Worm (Caenorhabditis elegans) whole organism, L3 larva: ENCODE measurements around the gene H20J04.7.

Source experiments
- R02D3.7 ChIP-seq: fragments of 150-350 bp; optimal IDR thresholded peaks from 2 replicates; lab custom pipeline; 2014; ENCODE audit warnings: missing biosample characterization, missing genetic modification characterization
- ZK546.5 ChIP-seq: sonication (generic microtip); optimal IDR thresholded peaks from 2 replicates; lab custom pipeline; 2017; ENCODE audit warnings: missing biosample characterization, missing genetic modification characterization
- aly-2 ChIP-seq: fragments of 150-350 bp; optimal IDR thresholded peaks from 2 replicates; lab custom pipeline; 2014; ENCODE audit warnings: missing biosample characterization, missing genetic modification characterization
- ama-1 ChIP-seq: fragments of 150-350 bp; optimal IDR thresholded peaks from 2 replicates; lab custom pipeline; 2018
- ceh-16 ChIP-seq: sonication (generic microtip); optimal IDR thresholded peaks from 2 replicates; lab custom pipeline; 2017; ENCODE audit warnings: missing biosample characterization, missing genetic modification characterization
- ceh-28 ChIP-seq: fragments of 150-350 bp; optimal IDR thresholded peaks from 2 replicates; lab custom pipeline; 2014; ENCODE audit warnings: missing biosample characterization, missing genetic modification reagents, missing genetic modification characterization
- ceh-82 ChIP-seq: fragments of 150-350 bp; optimal IDR thresholded peaks from 2 replicates; lab custom pipeline; 2014; ENCODE audit warnings: missing biosample characterization, missing genetic modification characterization
- ceh-9 ChIP-seq: sonication (generic microtip); optimal IDR thresholded peaks from 2 replicates; lab custom pipeline; 2018; ENCODE audit warnings: missing biosample characterization, missing genetic modification characterization
- daf-12 ChIP-seq: fragments of 150-350 bp; optimal IDR thresholded peaks from 2 replicates; lab custom pipeline; 2014; ENCODE audit warnings: missing biosample characterization, missing genetic modification reagents, missing genetic modification characterization
- egl-27 ChIP-seq: sonication (generic microtip); optimal IDR thresholded peaks from 4 replicates; lab custom pipeline; 2017; ENCODE audit warnings: missing biosample characterization, missing genetic modification reagents, missing genetic modification characterization
- egl-5 ChIP-seq: fragments of 150-350 bp; optimal IDR thresholded peaks from 2 replicates; lab custom pipeline; 2017; ENCODE audit warnings: missing biosample characterization, missing genetic modification reagents, missing genetic modification characterization, inconsistent platforms
- elt-1 ChIP-seq: fragments of 150-350 bp; optimal IDR thresholded peaks from 2 replicates; lab custom pipeline; 2014; ENCODE audit warnings: missing biosample characterization, missing genetic modification characterization
- elt-3 ChIP-seq, 3 experiments: fragments of 150-350 bp in 1 of 3; sonication (generic microtip) in 2 of 3; optimal IDR thresholded peaks; 2 replicates in 2 of 3; 4 replicates in 1 of 3; lab custom pipeline; 2014 to 2017; ENCODE audit warnings: missing biosample characterization in 3 of 3, missing genetic modification characterization in 3 of 3
- eor-1 ChIP-seq, 2 experiments: fragments of 150-350 bp; optimal IDR thresholded peaks; 2 replicates each; lab custom pipeline; 2014 to 2018; ENCODE audit warnings: missing biosample characterization in 2 of 2, missing genetic modification characterization in 2 of 2
- fkh-10 ChIP-seq: sonication (generic microtip); optimal IDR thresholded peaks from 2 replicates; lab custom pipeline; 2017; ENCODE audit warnings: missing biosample characterization, missing genetic modification reagents, missing genetic modification characterization
- fkh-2 ChIP-seq: fragments of 150-350 bp; optimal IDR thresholded peaks from 2 replicates; lab custom pipeline; 2014; ENCODE audit warnings: missing biosample characterization, missing genetic modification reagents, missing genetic modification characterization
- fos-1 ChIP-seq: fragments of 150-350 bp; optimal IDR thresholded peaks from 2 replicates; lab custom pipeline; 2014; ENCODE audit warnings: missing biosample characterization, missing genetic modification characterization
- hmg-11 ChIP-seq: sonication (generic microtip); optimal IDR thresholded peaks from 2 replicates; lab custom pipeline; 2016; ENCODE audit warnings: missing genetic modification characterization, missing compliant biosample characterization
- jun-1 ChIP-seq: fragments of 150-350 bp; optimal IDR thresholded peaks from 2 replicates; lab custom pipeline; 2014; ENCODE audit warnings: missing biosample characterization, missing genetic modification reagents, missing genetic modification characterization
- lin-15B ChIP-seq: fragments of 150-350 bp; optimal IDR thresholded peaks from 2 replicates; lab custom pipeline; 2014; ENCODE audit warnings: missing biosample characterization, missing genetic modification characterization
- lin-39 ChIP-seq: fragments of 150-350 bp; optimal IDR thresholded peaks from 2 replicates; lab custom pipeline; 2018; ENCODE audit warnings: missing biosample characterization, missing genetic modification reagents, missing genetic modification characterization
- lsy-12 ChIP-seq: sonication (generic microtip); optimal IDR thresholded peaks from 2 replicates; lab custom pipeline; 2016; ENCODE audit warnings: mild to moderate bottlenecking, missing genetic modification characterization, missing compliant biosample characterization
- mdl-1 ChIP-seq: fragments of 150-350 bp; optimal IDR thresholded peaks from 2 replicates; lab custom pipeline; 2014; ENCODE audit warnings: missing biosample characterization, missing genetic modification characterization
- mml-1 ChIP-seq: fragments of 150-350 bp; sonication (generic microtip); optimal IDR thresholded peaks from 3 replicates; lab custom pipeline; 2014; ENCODE audit warnings: missing biosample characterization, missing genetic modification characterization
- nfya-1 ChIP-seq: sonication (generic microtip); optimal IDR thresholded peaks from 2 replicates; lab custom pipeline; 2017; ENCODE audit warnings: missing genetic modification characterization, mild to moderate bottlenecking, missing compliant biosample characterization, antibody characterized with exemption, moderate library complexity; ENCODE audit not compliant: insufficient read depth
- nhr-11 ChIP-seq: fragments of 150-350 bp; optimal IDR thresholded peaks from 2 replicates; lab custom pipeline; 2014; ENCODE audit warnings: missing biosample characterization, missing genetic modification characterization
- nhr-12 ChIP-seq: fragments of 150-350 bp; optimal IDR thresholded peaks from 2 replicates; lab custom pipeline; 2014; ENCODE audit warnings: missing biosample characterization, missing genetic modification characterization
- nhr-23 ChIP-seq: fragments of 150-350 bp; optimal IDR thresholded peaks from 2 replicates; lab custom pipeline; 2014; ENCODE audit warnings: missing biosample characterization, missing genetic modification reagents, missing genetic modification characterization
- nhr-237 ChIP-seq: fragments of 150-350 bp; optimal IDR thresholded peaks from 2 replicates; lab custom pipeline; 2014; ENCODE audit warnings: missing biosample characterization, missing genetic modification characterization
- nhr-25 ChIP-seq: sonication (generic microtip); optimal IDR thresholded peaks from 2 replicates; lab custom pipeline; 2017; ENCODE audit warnings: missing biosample characterization, missing genetic modification characterization
- nhr-67 ChIP-seq: fragments of 150-350 bp; optimal IDR thresholded peaks from 2 replicates; lab custom pipeline; 2014; ENCODE audit warnings: missing biosample characterization, missing genetic modification characterization
- nhr-76 ChIP-seq: fragments of 150-350 bp; sonication (generic microtip); optimal IDR thresholded peaks from 5 replicates; lab custom pipeline; 2014; ENCODE audit warnings: missing biosample characterization, missing genetic modification characterization
- nhr-77 ChIP-seq: fragments of 150-350 bp; optimal IDR thresholded peaks from 2 replicates; lab custom pipeline; 2014; ENCODE audit warnings: missing biosample characterization, missing genetic modification characterization
- pqm-1 ChIP-seq: fragments of 150-350 bp; optimal IDR thresholded peaks from 2 replicates; lab custom pipeline; 2017; ENCODE audit warnings: missing biosample characterization, missing genetic modification characterization, inconsistent platforms
- sea-2 ChIP-seq: fragments of 150-350 bp; sonication (generic microtip); optimal IDR thresholded peaks from 4 replicates; lab custom pipeline; 2014; ENCODE audit warnings: missing biosample characterization, missing genetic modification reagents, missing genetic modification characterization
- skn-1 ChIP-seq: fragments of 150-350 bp; optimal IDR thresholded peaks from 2 replicates; lab custom pipeline; 2014; ENCODE audit warnings: missing biosample characterization, missing genetic modification characterization
- tbx-2 ChIP-seq: sonication (generic microtip); optimal IDR thresholded peaks from 2 replicates; lab custom pipeline; 2016; ENCODE audit warnings: mild to moderate bottlenecking, missing genetic modification characterization, missing compliant biosample characterization
- zag-1 ChIP-seq: fragments of 150-350 bp; optimal IDR thresholded peaks from 2 replicates; lab custom pipeline; 2014; ENCODE audit warnings: missing biosample characterization, missing genetic modification characterization
- ztf-11 ChIP-seq: fragments of 150-350 bp; optimal IDR thresholded peaks from 2 replicates; lab custom pipeline; 2014; ENCODE audit warnings: missing biosample characterization, missing genetic modification characterization

Gene H20J04.7

ce11 chrII:4350888-4351287 lies 4.2 kb downstream of the H20J04.7 start, which contains the start of gene H20J04.9:
H20J04.9 (plus strand) TSS chrII:4351188.
- TF ChIP-seq R02D3.7: no peak
- TF ChIP-seq mdl-1 (tag; lab: Kevin White, UChicago): no peak
- no peak for TF ChIP-seq ama-1 (lab: Kevin White, UChicago)
- TF ChIP-seq fos-1 (tag; lab: Kevin White, UChicago): no peak
- TF ChIP-seq lsy-12 (tag; lab: Kevin White, UChicago): no peak
- no peak for TF ChIP-seq ceh-9
- no peak for TF ChIP-seq skn-1
- TF ChIP-seq nhr-25 (tag; lab: Kevin White, UChicago): no peak
- no peak for TF ChIP-seq ztf-11
- no peak for TF ChIP-seq ceh-28 (tag; lab: Kevin White, UChicago)
- TF ChIP-seq pqm-1 (tag; lab: Kevin White, UChicago): no peak
- TF ChIP-seq jun-1 (tag; lab: Kevin White, UChicago): no peak
- TF ChIP-seq elt-1: no peak
- no peak for TF ChIP-seq eor-1 (tag; optimal IDR thresholded peaks at IDR 0.05; lab: Kevin White, UChicago)
- TF ChIP-seq ceh-82 (tag; lab: Kevin White, UChicago): no peak
- TF ChIP-seq, all 47 proteins: peak for 0

- TF ChIP-seq aly-2 (tag; lab: Kevin White, UChicago): no peak
- TF ChIP-seq lin-15B (tag; lab: Kevin White, UChicago): no peak
- TF ChIP-seq daf-12 (tag; lab: Kevin White, UChicago): no peak
- no peak for TF ChIP-seq R02D3.7
- no peak for TF ChIP-seq mml-1 (tag; lab: Kevin White, UChicago)
- no peak for TF ChIP-seq nhr-25 (tag; lab: Kevin White, UChicago)
- no peak for TF ChIP-seq ceh-16 (tag; lab: Kevin White, UChicago)
- TF ChIP-seq jun-1 (tag; lab: Kevin White, UChicago): no peak
- TF ChIP-seq pqm-1 (tag; lab: Kevin White, UChicago): no peak
- TF ChIP-seq ZK546.5: no peak
- no peak for TF ChIP-seq nhr-76 (tag; lab: Kevin White, UChicago)
- TF ChIP-seq ceh-82 (tag; lab: Kevin White, UChicago): no peak
- no peak for TF ChIP-seq nhr-237
- TF ChIP-seq fkh-10 (GFP tag; lab: Kevin White, UChicago): no peak
- TF ChIP-seq nhr-23 (tag; lab: Kevin White, UChicago): no peak
- TF ChIP-seq ceh-28 (tag; lab: Kevin White, UChicago): no peak
- no peak for TF ChIP-seq elt-1
- TF ChIP-seq ama-1 (lab: Kevin White, UChicago): no peak
- TF ChIP-seq fkh-2: no peak
- TF ChIP-seq, all 47 proteins: peak for 0
Observed at ce11 chrII:4344317-4344716, 10.8 kb downstream of the H20J04.7 start.

ce11 chrII:4341484-4341883 lies 13.6 kb downstream of the H20J04.7 start:
- TF ChIP-seq nfya-1 (tag; lab: Kevin White, UChicago): peak; percentile 99
- TF ChIP-seq lin-39: no peak

ce11 chrII:4339882-4340281 lies 15.2 kb downstream of the H20J04.7 start, which contains the start of gene athp-2:
athp-2 (plus strand) TSS chrII:4340182.
- TF ChIP-seq R02D3.7 (no peak), hmg-11 (no peak), lin-15B (tag; lab: Kevin White, UChicago) (no peak), ama-1 (lab: Kevin White, UChicago) (no peak), egl-27 (tag; lab: Kevin White, UChicago) (no peak), elt-3 (tag; optimal IDR thresholded peaks at IDR 0.05; lab: Kevin White, UChicago) (no peak), pqm-1 (tag; lab: Kevin White, UChicago) (no peak), ztf-11 (no peak), tbx-2 (no peak), nhr-67 (tag; lab: Kevin White, UChicago) (no peak), fkh-10 (GFP tag; lab: Kevin White, UChicago) (no peak), eor-1 (tag; optimal IDR thresholded peaks at IDR 0.05; lab: Kevin White, UChicago) (no peak), elt-1 (no peak), nhr-12 (tag; lab: Kevin White, UChicago) (no peak), zag-1 (tag; lab: Kevin White, UChicago) (no peak), sea-2 (GFP tag; lab: Kevin White, UChicago) (no peak), nhr-11 (tag; lab: Kevin White, UChicago) (no peak), nhr-77 (tag; lab: Kevin White, UChicago) (no peak), egl-5 (tag; lab: Kevin White, UChicago) (no peak)
